Fruit fly (Drosophila melanogaster): ENCODE data around the gene cv.

cv gene

dm6 chrX:5695035-5695434, 5.2 kb downstream of the cv start, which contains the start of gene CG3149 (continued):
- TF ChIP-seq pzg (GFP tag; optimal IDR thresholded peaks at IDR 0.05) (peak; percentile 49), chn (GFP tag; optimal IDR thresholded peaks at IDR 0.05) (no peak), CG11247 (GFP tag; IDR thresholded peaks at IDR 0.05) (no peak), CG13624 (GFP tag; optimal IDR thresholded peaks at IDR 0.05) (no peak), schlank (tag; optimal IDR thresholded peaks at IDR 0.05) (no peak), CG2116 (GFP tag; optimal IDR thresholded peaks at IDR 0.05) (peak; percentile 68), CG9817 (tag; optimal IDR thresholded peaks at IDR 0.05) (no peak), HLH4C (GFP tag; IDR thresholded peaks at IDR 0.05; ENCODE audit: partially characterized antibody) (peak; percentile 82), CG34422 (GFP tag; IDR thresholded peaks at IDR 0.05) (no peak), Vsx1 (GFP tag; optimal IDR thresholded peaks at IDR 0.05) (no peak), CG9797 (GFP tag; optimal IDR thresholded peaks at IDR 0.05) (no peak)

dm6 chrX:5695958-5696357, 6.2 kb downstream of the cv start:
- no peak for TF ChIP-seq Dbx (GFP tag; IDR thresholded peaks at IDR 0.05)
- no peak for TF ChIP-seq CG3163 (GFP tag; optimal IDR thresholded peaks at IDR 0.05)
- TF ChIP-seq CG10147 (GFP tag; optimal IDR thresholded peaks at IDR 0.05) = no peak
- TF ChIP-seq pros (GFP tag; optimal IDR thresholded peaks at IDR 0.05) = no peak
- no peak for TF ChIP-seq Drgx (GFP tag; IDR thresholded peaks at IDR 0.05)
- TF ChIP-seq Ravus (GFP tag; IDR thresholded peaks at IDR 0.05) = no peak
- no peak for TF ChIP-seq pita (GFP tag; optimal IDR thresholded peaks at IDR 0.05)
- TF ChIP-seq Rx (GFP tag; IDR thresholded peaks at IDR 0.05) = no peak
- no peak for TF ChIP-seq fru (optimal IDR thresholded peaks at IDR 0.05)
- no peak for TF ChIP-seq CG4328 (GFP tag; optimal IDR thresholded peaks at IDR 0.05)
- TF ChIP-seq tll (GFP tag; optimal IDR thresholded peaks at IDR 0.05) = no peak
- TF ChIP-seq ranshi (GFP tag; IDR thresholded peaks at IDR 0.05) = peak; percentile 9; the same call in 1 of the 2 replicates
- no peak for TF ChIP-seq gfzf (GFP tag; optimal IDR thresholded peaks at IDR 0.05)
- no peak for TF ChIP-seq CG12219 (GFP tag; optimal IDR thresholded peaks at IDR 0.05)
- no peak for TF ChIP-seq CG6254 (GFP tag; optimal IDR thresholded peaks at IDR 0.05)
- no peak for TF ChIP-seq CG8281 (tag; optimal IDR thresholded peaks at IDR 0.05)
- TF ChIP-seq E2f2 (GFP tag; IDR thresholded peaks at IDR 0.05) = no peak
- TF ChIP-seq CG14014 (GFP tag; IDR thresholded peaks at IDR 0.05) = no peak
- TF ChIP-seq gcm (GFP tag; optimal IDR thresholded peaks at IDR 0.05) = no peak
- TF ChIP-seq gcm2 (GFP tag; optimal IDR thresholded peaks at IDR 0.05) = no peak
- TF ChIP-seq CG7786 (GFP tag; optimal IDR thresholded peaks at IDR 0.05) = no peak
- no peak for TF ChIP-seq wek (GFP tag; optimal IDR thresholded peaks at IDR 0.05)
- TF ChIP-seq CG5245 (GFP tag; optimal IDR thresholded peaks at IDR 0.05) = no peak
- peak; percentile 17 for TF ChIP-seq kni (GFP tag; optimal IDR thresholded peaks at IDR 0.05)
- TF ChIP-seq CG10654 (GFP tag; optimal IDR thresholded peaks at IDR 0.05) = no peak
- TF ChIP-seq sisA (GFP tag; IDR thresholded peaks at IDR 0.05) = no peak
- no peak for TF ChIP-seq en (GFP tag; optimal IDR thresholded peaks at IDR 0.05)
- TF ChIP-seq prd (optimal IDR thresholded peaks at IDR 0.05) = no peak
- TF ChIP-seq prd (GFP tag; IDR thresholded peaks at IDR 0.05) = no peak
- TF ChIP-seq Pdp1 (GFP tag; optimal IDR thresholded peaks at IDR 0.05) = no peak
- no peak for TF ChIP-seq sqz (GFP tag; optimal IDR thresholded peaks at IDR 0.05)
- TF ChIP-seq kay (GFP tag; optimal IDR thresholded peaks at IDR 0.05) = no peak
- TF ChIP-seq otp (GFP tag; IDR thresholded peaks at IDR 0.05) = peak; percentile 4; the same call in 1 of the 3 replicates
- TF ChIP-seq CG17328 (GFP tag; IDR thresholded peaks at IDR 0.05) = no peak
- TF ChIP-seq CG16863 (GFP tag; optimal IDR thresholded peaks at IDR 0.05) = no peak
- no peak for TF ChIP-seq abd-A (tag; optimal IDR thresholded peaks at IDR 0.05)
- no peak for TF ChIP-seq CG5953 (GFP tag; IDR thresholded peaks at IDR 0.05)
- TF ChIP-seq unpg (GFP tag; optimal IDR thresholded peaks at IDR 0.05) = no peak
- TF ChIP-seq row (GFP tag; IDR thresholded peaks at IDR 0.05) = no peak; the same call in 2 of the 3 replicates
- TF ChIP-seq CG7372 (GFP tag; IDR thresholded peaks at IDR 0.05) = no peak
- no peak for TF ChIP-seq CG17568 (GFP tag; optimal IDR thresholded peaks at IDR 0.05)
